In the genomic region with DNA sequence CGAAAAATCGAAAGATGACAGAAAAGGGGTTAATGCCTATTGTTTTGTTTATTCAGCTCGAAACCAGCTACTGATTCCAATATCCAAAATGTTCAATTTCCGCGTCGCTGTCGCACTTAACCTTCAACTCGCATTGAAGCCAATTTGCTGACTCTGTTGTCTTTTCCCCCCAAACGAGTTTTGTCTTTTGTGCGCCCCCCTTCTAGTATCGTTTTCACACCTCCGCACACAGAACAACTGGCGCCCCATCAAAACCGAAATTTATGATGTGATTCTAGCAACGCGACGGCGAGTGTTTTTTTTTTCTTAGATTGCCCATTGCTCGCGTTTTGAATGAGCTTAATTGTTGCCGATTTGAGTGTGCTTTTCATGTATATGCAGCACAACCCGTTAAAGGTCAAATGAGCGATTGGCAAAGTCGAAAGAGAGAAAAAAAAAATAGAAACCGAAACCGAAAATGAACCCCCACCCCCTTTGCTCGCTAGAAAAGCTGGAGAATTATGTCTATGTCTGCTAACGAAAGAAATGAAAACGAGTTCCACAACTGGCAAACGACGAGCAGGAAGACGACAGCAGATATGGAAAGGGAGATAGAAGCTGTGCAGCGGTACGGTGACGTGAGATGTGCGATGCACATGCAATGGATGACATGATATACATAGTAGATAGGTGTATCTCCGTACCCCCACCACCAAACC, we compare ENCODE assay signal across 1 fruit fly cellular context.
TF ChIP-seq lines count a peak whose summit lies in the region.

No protein-coding gene starts in this region.

TF ChIP-seq in whole organism, embryonic, 481 proteins besides CTCF, POLR2A, EP300 and RAD21 (continued from another document and continues in another):
- peak; percentile 17; the same call in 1 of the 2 replicates for TF ChIP-seq CG3847 (GFP tag; IDR thresholded peaks at IDR 0.05; lab: Robert Waterston, UW)
- no peak for TF ChIP-seq hb (GFP tag; IDR thresholded peaks at IDR 0.05; lab: Robert Waterston, UW; ENCODE audit: partially characterized antibody)
- TF ChIP-seq CG14014 (GFP tag; IDR thresholded peaks at IDR 0.05; lab: Robert Waterston, UW) = no peak
- no peak for TF ChIP-seq CG10366 (GFP tag; IDR thresholded peaks at IDR 0.05; lab: Robert Waterston, UW)
- no peak for TF ChIP-seq CG14050 (GFP tag; IDR thresholded peaks at IDR 0.05; lab: Robert Waterston, UW)
- no peak for TF ChIP-seq kah (GFP tag; optimal IDR thresholded peaks at IDR 0.05; lab: Kevin White, UChicago)
- no peak for TF ChIP-seq dati (GFP tag; IDR thresholded peaks at IDR 0.05; lab: Robert Waterston, UW)
- no peak for TF ChIP-seq hbn (GFP tag; IDR thresholded peaks at IDR 0.05; lab: Robert Waterston, UW; ENCODE audit: partially characterized antibody)
- no peak for TF ChIP-seq gem (tag; optimal IDR thresholded peaks at IDR 0.05; lab: Kevin White, UChicago)
- 0 out of 3 replicates have a peak, but pooled peaks have one; percentile 20 for TF ChIP-seq CG17361 (GFP tag; IDR thresholded peaks at IDR 0.05; lab: Robert Waterston, UW)
- TF ChIP-seq sc (optimal IDR thresholded peaks at IDR 0.05; lab: Kevin White, UChicago) = no peak
- TF ChIP-seq sc (GFP tag; optimal IDR thresholded peaks at IDR 0.05; lab: Kevin White, UChicago) = no peak
- TF ChIP-seq CG4730 (GFP tag; IDR thresholded peaks at IDR 0.05; lab: Robert Waterston, UW) = no peak
- TF ChIP-seq CG6654 (GFP tag; optimal IDR thresholded peaks at IDR 0.05; lab: Kevin White, UChicago) = no peak
- no peak for TF ChIP-seq Nf-YA (GFP tag; IDR thresholded peaks at IDR 0.05; lab: Robert Waterston, UW)
- TF ChIP-seq slbo (GFP tag; IDR thresholded peaks at IDR 0.05; lab: Robert Waterston, UW) = peak; percentile 44; the same call in 1 of the 2 replicates
- TF ChIP-seq NK7.1 (GFP tag; optimal IDR thresholded peaks at IDR 0.05; lab: Kevin White, UChicago) = no peak
- no peak for TF ChIP-seq repo (GFP tag; optimal IDR thresholded peaks at IDR 0.05; lab: Kevin White, UChicago)
- TF ChIP-seq ssp (GFP tag; IDR thresholded peaks at IDR 0.05; lab: Robert Waterston, UW) = no peak
- TF ChIP-seq so (GFP tag; IDR thresholded peaks at IDR 0.05; lab: Robert Waterston, UW) = no peak
- TF ChIP-seq wor (GFP tag; IDR thresholded peaks at IDR 0.05; lab: Robert Waterston, UW) = no peak
- peak; percentile 7 for TF ChIP-seq CG10431 (GFP tag; optimal IDR thresholded peaks at IDR 0.05; lab: Kevin White, UChicago)
- TF ChIP-seq tup (GFP tag; optimal IDR thresholded peaks at IDR 0.05; lab: Kevin White, UChicago) = no peak
- no peak for TF ChIP-seq CG10462 (GFP tag; optimal IDR thresholded peaks at IDR 0.05; lab: Kevin White, UChicago)
- TF ChIP-seq mam (GFP tag; optimal IDR thresholded peaks at IDR 0.05; lab: Kevin White, UChicago) = no peak
- TF ChIP-seq E2f1 (GFP tag; IDR thresholded peaks at IDR 0.05; lab: Robert Waterston, UW) = peak; percentile 7; the same call in 1 of the 2 replicates
- no peak for TF ChIP-seq gcm (GFP tag; optimal IDR thresholded peaks at IDR 0.05; lab: Kevin White, UChicago)
- no peak for TF ChIP-seq gcm2 (GFP tag; optimal IDR thresholded peaks at IDR 0.05; lab: Kevin White, UChicago)
- TF ChIP-seq CG2116 (GFP tag; optimal IDR thresholded peaks at IDR 0.05; lab: Kevin White, UChicago) = no peak
- TF ChIP-seq lbe (GFP tag; optimal IDR thresholded peaks at IDR 0.05; lab: Kevin White, UChicago) = no peak
- no peak for TF ChIP-seq org-1 (GFP tag; optimal IDR thresholded peaks at IDR 0.05; lab: Kevin White, UChicago)
- no peak for TF ChIP-seq Drgx (GFP tag; IDR thresholded peaks at IDR 0.05; lab: Robert Waterston, UW)
- TF ChIP-seq insv (GFP tag; optimal IDR thresholded peaks at IDR 0.05; lab: Kevin White, UChicago) = no peak
- TF ChIP-seq jumu (GFP tag; optimal IDR thresholded peaks at IDR 0.05; lab: Kevin White, UChicago) = no peak
- no peak for TF ChIP-seq unpg (GFP tag; optimal IDR thresholded peaks at IDR 0.05; lab: Kevin White, UChicago)
- no peak for TF ChIP-seq HLH54F (GFP tag; optimal IDR thresholded peaks at IDR 0.05; lab: Kevin White, UChicago)
- TF ChIP-seq CG32532 (GFP tag; IDR thresholded peaks at IDR 0.05; lab: Robert Waterston, UW) = peak; percentile 21; the same call in 1 of the 2 replicates
- no peak for TF ChIP-seq CG4820 (GFP tag; optimal IDR thresholded peaks at IDR 0.05; lab: Kevin White, UChicago)
- no peak for TF ChIP-seq YL-1 (GFP tag; optimal IDR thresholded peaks at IDR 0.05; lab: Kevin White, UChicago)
- no peak for TF ChIP-seq CG11723 (GFP tag; optimal IDR thresholded peaks at IDR 0.05; lab: Kevin White, UChicago)
- no peak for TF ChIP-seq trh (GFP tag; optimal IDR thresholded peaks at IDR 0.05; lab: Kevin White, UChicago)
- TF ChIP-seq Dfd (GFP tag; optimal IDR thresholded peaks at IDR 0.05; lab: Kevin White, UChicago) = no peak
- TF ChIP-seq CG18011 (GFP tag; optimal IDR thresholded peaks at IDR 0.05; lab: Kevin White, UChicago) = no peak
- TF ChIP-seq Adf1 (GFP tag; IDR thresholded peaks at IDR 0.05; lab: Robert Waterston, UW) = peak; percentile 21; the same call in 1 of the 2 replicates
- no peak for TF ChIP-seq MBD-R2 (GFP tag; IDR thresholded peaks at IDR 0.05; lab: Robert Waterston, UW)
- TF ChIP-seq Fer2 (tag; optimal IDR thresholded peaks at IDR 0.05; lab: Kevin White, UChicago) = no peak
- no peak for TF ChIP-seq Gsc (GFP tag; IDR thresholded peaks at IDR 0.05; lab: Robert Waterston, UW)
- TF ChIP-seq wek (GFP tag; optimal IDR thresholded peaks at IDR 0.05; lab: Kevin White, UChicago) = no peak
- TF ChIP-seq gsb-n (tag; optimal IDR thresholded peaks at IDR 0.05; lab: Kevin White, UChicago) = no peak
- TF ChIP-seq pho (GFP tag; optimal IDR thresholded peaks at IDR 0.05; lab: Kevin White, UChicago) = no peak
- no peak for TF ChIP-seq CG5245 (GFP tag; optimal IDR thresholded peaks at IDR 0.05; lab: Kevin White, UChicago)
- no peak for TF ChIP-seq Trl (optimal IDR thresholded peaks at IDR 0.05; lab: Kevin White, UChicago)
- TF ChIP-seq Trl (GFP tag; optimal IDR thresholded peaks at IDR 0.05; lab: Kevin White, UChicago) = no peak
- no peak for TF ChIP-seq CG12659 (GFP tag; optimal IDR thresholded peaks at IDR 0.05; lab: Kevin White, UChicago)
- no peak for TF ChIP-seq psq (GFP tag; optimal IDR thresholded peaks at IDR 0.05; lab: Kevin White, UChicago)
- peak; percentile 75 for TF ChIP-seq ftz-f1 (GFP tag; optimal IDR thresholded peaks at IDR 0.05; lab: Kevin White, UChicago)
- TF ChIP-seq MTF-1 (GFP tag; optimal IDR thresholded peaks at IDR 0.05; lab: Kevin White, UChicago; ENCODE audit: borderline replicate concordance) = no peak
- TF ChIP-seq esg (GFP tag; conservative IDR thresholded peaks at IDR 0.05; lab: Robert Waterston, UW) = no peak
- no peak for TF ChIP-seq Hr51 (GFP tag; optimal IDR thresholded peaks at IDR 0.05; lab: Kevin White, UChicago)
- TF ChIP-seq CG7556 (GFP tag; optimal IDR thresholded peaks at IDR 0.05; lab: Kevin White, UChicago) = no peak
- no peak for TF ChIP-seq Xrp1 (GFP tag; IDR thresholded peaks at IDR 0.05; lab: Robert Waterston, UW)
- no peak for TF ChIP-seq en (GFP tag; optimal IDR thresholded peaks at IDR 0.05; lab: Kevin White, UChicago)
- no peak for TF ChIP-seq kay (GFP tag; optimal IDR thresholded peaks at IDR 0.05; lab: Kevin White, UChicago)
- TF ChIP-seq crp (GFP tag; optimal IDR thresholded peaks at IDR 0.05; lab: Kevin White, UChicago) = no peak
- no peak for TF ChIP-seq CG6854 (GFP tag; optimal IDR thresholded peaks at IDR 0.05; lab: Kevin White, UChicago)
- no peak for TF ChIP-seq CG8765 (GFP tag; IDR thresholded peaks at IDR 0.05; lab: Robert Waterston, UW)
- no peak for TF ChIP-seq CG31441 (GFP tag; IDR thresholded peaks at IDR 0.05; lab: Robert Waterston, UW)
- no peak for TF ChIP-seq D19A (tag; optimal IDR thresholded peaks at IDR 0.05; lab: Kevin White, UChicago)
- no peak for TF ChIP-seq CG9797 (GFP tag; optimal IDR thresholded peaks at IDR 0.05; lab: Kevin White, UChicago)
- no peak for TF ChIP-seq CG9727 (GFP tag; optimal IDR thresholded peaks at IDR 0.05; lab: Kevin White, UChicago)
- TF ChIP-seq CG17186 (GFP tag; optimal IDR thresholded peaks at IDR 0.05; lab: Kevin White, UChicago) = no peak
- no peak for TF ChIP-seq bowl (GFP tag; IDR thresholded peaks at IDR 0.05; lab: Robert Waterston, UW)
- TF ChIP-seq chinmo (GFP tag; IDR thresholded peaks at IDR 0.05; lab: Robert Waterston, UW; ENCODE audit: partially characterized antibody) = peak; percentile 93
- no peak for TF ChIP-seq CG1647 (GFP tag; optimal IDR thresholded peaks at IDR 0.05; lab: Kevin White, UChicago)
- TF ChIP-seq Fer3 (tag; optimal IDR thresholded peaks at IDR 0.05; lab: Kevin White, UChicago) = no peak
- TF ChIP-seq chm (GFP tag; IDR thresholded peaks at IDR 0.05; lab: Robert Waterston, UW) = no peak
- TF ChIP-seq Rfx (GFP tag; IDR thresholded peaks at IDR 0.05; lab: Robert Waterston, UW) = peak; percentile 59
- no peak for TF ChIP-seq CG3281 (GFP tag; optimal IDR thresholded peaks at IDR 0.05; lab: Kevin White, UChicago)
- TF ChIP-seq CG16779 (GFP tag; IDR thresholded peaks at IDR 0.05; lab: Robert Waterston, UW) = no peak
- TF ChIP-seq CG4282 (GFP tag; optimal IDR thresholded peaks at IDR 0.05; lab: Kevin White, UChicago) = no peak
- TF ChIP-seq CG9817 (tag; optimal IDR thresholded peaks at IDR 0.05; lab: Kevin White, UChicago) = no peak
- no peak for TF ChIP-seq fu2 (GFP tag; optimal IDR thresholded peaks at IDR 0.05; lab: Kevin White, UChicago)
- TF ChIP-seq CG17385 (GFP tag; optimal IDR thresholded peaks at IDR 0.05; lab: Kevin White, UChicago) = no peak
- no peak for TF ChIP-seq row (GFP tag; IDR thresholded peaks at IDR 0.05; lab: Robert Waterston, UW)
- TF ChIP-seq Mes4 (GFP tag; optimal IDR thresholded peaks at IDR 0.05; lab: Kevin White, UChicago) = no peak
- no peak for TF ChIP-seq CG10959 (GFP tag; IDR thresholded peaks at IDR 0.05; lab: Robert Waterston, UW)
- TF ChIP-seq CG7987 (GFP tag; optimal IDR thresholded peaks at IDR 0.05; lab: Kevin White, UChicago) = no peak
- TF ChIP-seq scrt (GFP tag; optimal IDR thresholded peaks at IDR 0.05; lab: Kevin White, UChicago) = no peak
- no peak for TF ChIP-seq lilli (GFP tag; optimal IDR thresholded peaks at IDR 0.05; lab: Kevin White, UChicago)
- TF ChIP-seq CG11247 (GFP tag; IDR thresholded peaks at IDR 0.05; lab: Robert Waterston, UW) = no peak
- TF ChIP-seq CG10209 (GFP tag; optimal IDR thresholded peaks at IDR 0.05; lab: Kevin White, UChicago) = no peak
- TF ChIP-seq CG12744 (GFP tag; optimal IDR thresholded peaks at IDR 0.05; lab: Kevin White, UChicago) = no peak
- TF ChIP-seq Max (GFP tag; optimal IDR thresholded peaks at IDR 0.05; lab: Kevin White, UChicago) = no peak
- TF ChIP-seq Side (GFP tag; optimal IDR thresholded peaks at IDR 0.05; lab: Kevin White, UChicago) = no peak
- no peak for TF ChIP-seq bsh (GFP tag; optimal IDR thresholded peaks at IDR 0.05; lab: Kevin White, UChicago)
- TF ChIP-seq CG3065 (GFP tag; optimal IDR thresholded peaks at IDR 0.05; lab: Kevin White, UChicago) = no peak
- TF ChIP-seq CG8388 (GFP tag; optimal IDR thresholded peaks at IDR 0.05; lab: Kevin White, UChicago) = no peak
- no peak for TF ChIP-seq CG7357 (GFP tag; IDR thresholded peaks at IDR 0.05; lab: Robert Waterston, UW)
- no peak for TF ChIP-seq Scr (GFP tag; IDR thresholded peaks at IDR 0.05; lab: Robert Waterston, UW; ENCODE audit: partially characterized antibody)
- TF ChIP-seq ap (GFP tag; IDR thresholded peaks at IDR 0.05; lab: Robert Waterston, UW) = no peak
- no peak for TF ChIP-seq CG14710 (tag; optimal IDR thresholded peaks at IDR 0.05; lab: Kevin White, UChicago)
- no peak for TF ChIP-seq jing (GFP tag; optimal IDR thresholded peaks at IDR 0.05; lab: Kevin White, UChicago)
- no peak for TF ChIP-seq Bdp1 (GFP tag; optimal IDR thresholded peaks at IDR 0.05; lab: Kevin White, UChicago)
- TF ChIP-seq trem (tag; optimal IDR thresholded peaks at IDR 0.05; lab: Kevin White, UChicago) = no peak
- TF ChIP-seq CG10274 (GFP tag; optimal IDR thresholded peaks at IDR 0.05; lab: Kevin White, UChicago) = no peak
- no peak for TF ChIP-seq CG17359 (tag; optimal IDR thresholded peaks at IDR 0.05; lab: Kevin White, UChicago)
- TF ChIP-seq al (GFP tag; IDR thresholded peaks at IDR 0.05; lab: Robert Waterston, UW) = no peak
- no peak for TF ChIP-seq p53 (GFP tag; optimal IDR thresholded peaks at IDR 0.05; lab: Kevin White, UChicago)
- TF ChIP-seq HLHmδ (GFP tag; optimal IDR thresholded peaks at IDR 0.05; lab: Kevin White, UChicago) = no peak
- peak in 1 of 2 experiments; percentile 49 for TF ChIP-seq Hr78 (GFP tag; optimal IDR thresholded peaks at IDR 0.05; lab: Kevin White, UChicago)
- TF ChIP-seq Dbx (GFP tag; IDR thresholded peaks at IDR 0.05; lab: Robert Waterston, UW) = 0 out of 3 replicates have a peak, but pooled peaks have one; percentile 40
- no peak for TF ChIP-seq maf-S (GFP tag; optimal IDR thresholded peaks at IDR 0.05; lab: Kevin White, UChicago)
- TF ChIP-seq Hand (GFP tag; optimal IDR thresholded peaks at IDR 0.05; lab: Kevin White, UChicago) = no peak
- TF ChIP-seq CG14441 (GFP tag; IDR thresholded peaks at IDR 0.05; lab: Robert Waterston, UW) = 0 out of 2 replicates have a peak, but pooled peaks have one; percentile 16
- TF ChIP-seq CG13424 (tag; optimal IDR thresholded peaks at IDR 0.05; lab: Kevin White, UChicago) = no peak
- no peak for TF ChIP-seq Oli (tag; optimal IDR thresholded peaks at IDR 0.05; lab: Kevin White, UChicago)
- TF ChIP-seq Sry-β (GFP tag; optimal IDR thresholded peaks at IDR 0.05; lab: Kevin White, UChicago) = no peak
- no peak for TF ChIP-seq CG3407 (GFP tag; optimal IDR thresholded peaks at IDR 0.05; lab: Kevin White, UChicago)
- TF ChIP-seq CG4328 (GFP tag; optimal IDR thresholded peaks at IDR 0.05; lab: Kevin White, UChicago) = no peak
- TF ChIP-seq CG14667 (GFP tag; IDR thresholded peaks at IDR 0.05; lab: Robert Waterston, UW) = no peak
- TF ChIP-seq CG2889 (GFP tag; IDR thresholded peaks at IDR 0.05; lab: Robert Waterston, UW) = no peak
- TF ChIP-seq CG12942 (GFP tag; optimal IDR thresholded peaks at IDR 0.05; lab: Kevin White, UChicago) = no peak
- no peak for TF ChIP-seq CG33213 (GFP tag; optimal IDR thresholded peaks at IDR 0.05; lab: Kevin White, UChicago)
- no peak for TF ChIP-seq Hr39 (optimal IDR thresholded peaks at IDR 0.05; lab: Kevin White, UChicago)
- TF ChIP-seq CG6254 (GFP tag; optimal IDR thresholded peaks at IDR 0.05; lab: Kevin White, UChicago) = no peak
- peak; percentile 12; the same call in 1 of the 3 replicates for TF ChIP-seq dysf (GFP tag; IDR thresholded peaks at IDR 0.05; lab: Robert Waterston, UW)
- no peak for TF ChIP-seq Jarid2 (GFP tag; optimal IDR thresholded peaks at IDR 0.05; lab: Kevin White, UChicago)
- TF ChIP-seq CG8290 (GFP tag; optimal IDR thresholded peaks at IDR 0.05; lab: Kevin White, UChicago) = no peak
- peak in 1 of 2 experiments; percentile 64 for TF ChIP-seq CG8290 (tag; optimal IDR thresholded peaks at IDR 0.05; lab: Kevin White, UChicago)
- TF ChIP-seq Sox100B (GFP tag; optimal IDR thresholded peaks at IDR 0.05; lab: Kevin White, UChicago) = no peak
